Fruit fly (Drosophila melanogaster): ENCODE results near the gene Qtzl.

The Qtzl gene

dm6 chr2L:12010877-12011666, 15.5 kb downstream of the Qtzl start (continued):
- peak; percentile 1 for TF ChIP-seq MESR4 (GFP tag; optimal IDR thresholded peaks at IDR 0.05)
- TF ChIP-seq CG8924 (tag; optimal IDR thresholded peaks at IDR 0.05): peak; percentile 93
- peak; percentile 91 for TF ChIP-seq phol (tag; optimal IDR thresholded peaks at IDR 0.05)
- TF ChIP-seq sim (GFP tag; IDR thresholded peaks at IDR 0.05): no peak
- no peak for TF ChIP-seq CG17361 (GFP tag; IDR thresholded peaks at IDR 0.05)
- peak; percentile 83 for TF ChIP-seq CG6683 (GFP tag; optimal IDR thresholded peaks at IDR 0.05)
- TF ChIP-seq Deaf1 (tag; optimal IDR thresholded peaks at IDR 0.05): peak; percentile 61
- no peak for TF ChIP-seq sisA (GFP tag; IDR thresholded peaks at IDR 0.05)
- peak; percentile 84 for TF ChIP-seq twi (tag; optimal IDR thresholded peaks at IDR 0.05)
- no peak for TF ChIP-seq CG3847 (GFP tag; IDR thresholded peaks at IDR 0.05)
- peak; percentile 89 for TF ChIP-seq HmgZ (tag; optimal IDR thresholded peaks at IDR 0.05)
- no peak for TF ChIP-seq ase (GFP tag; IDR thresholded peaks at IDR 0.05)
- peak; percentile 86 for TF ChIP-seq Hsf (GFP tag; optimal IDR thresholded peaks at IDR 0.05)
- TF ChIP-seq CG3995 (GFP tag; optimal IDR thresholded peaks at IDR 0.05): peak; percentile 73
- no peak for TF ChIP-seq br (optimal IDR thresholded peaks at IDR 0.05)
- peak; percentile 93 for TF ChIP-seq CG2120 (GFP tag; optimal IDR thresholded peaks at IDR 0.05)
- TF ChIP-seq kah (GFP tag; optimal IDR thresholded peaks at IDR 0.05): peak; percentile 30
- no peak for TF ChIP-seq sr (GFP tag; IDR thresholded peaks at IDR 0.05)
- TF ChIP-seq NfI (GFP tag; optimal IDR thresholded peaks at IDR 0.05): peak; percentile 95
- TF ChIP-seq Atf6 (GFP tag; IDR thresholded peaks at IDR 0.05): no peak
- no peak for TF ChIP-seq Dll (GFP tag; IDR thresholded peaks at IDR 0.05; ENCODE audit: partially characterized antibody)
- TF ChIP-seq CG18764 (GFP tag; optimal IDR thresholded peaks at IDR 0.05): peak; percentile 80
- peak; percentile 92 for TF ChIP-seq CG8478 (optimal IDR thresholded peaks at IDR 0.05)
- TF ChIP-seq Oli (tag; optimal IDR thresholded peaks at IDR 0.05): peak; percentile 95
- no peak for TF ChIP-seq CG14050 (GFP tag; IDR thresholded peaks at IDR 0.05)
- TF ChIP-seq CG30403 (GFP tag; optimal IDR thresholded peaks at IDR 0.05): peak; percentile 94
- TF ChIP-seq Sox102F (GFP tag; optimal IDR thresholded peaks at IDR 0.05): peak; percentile 86
- no peak for TF ChIP-seq eyg (GFP tag; optimal IDR thresholded peaks at IDR 0.05)
- TF ChIP-seq gce (GFP tag; IDR thresholded peaks at IDR 0.05): no peak
- TF ChIP-seq CG10565 (GFP tag; optimal IDR thresholded peaks at IDR 0.05): no peak
- TF ChIP-seq CG3163 (GFP tag; optimal IDR thresholded peaks at IDR 0.05): no peak
- peak; percentile 93 for TF ChIP-seq CG2712 (tag; optimal IDR thresholded peaks at IDR 0.05)
- TF ChIP-seq ewg (GFP tag; optimal IDR thresholded peaks at IDR 0.05): peak; percentile 80
- TF ChIP-seq CG18011 (GFP tag; optimal IDR thresholded peaks at IDR 0.05): peak; percentile 55
- TF ChIP-seq cato (GFP tag; optimal IDR thresholded peaks at IDR 0.05; ENCODE audit: borderline replicate concordance): peak; percentile 70
- TF ChIP-seq CG31365 (tag; optimal IDR thresholded peaks at IDR 0.05): peak; percentile 67
- no peak for TF ChIP-seq CG6791 (GFP tag; IDR thresholded peaks at IDR 0.05; ENCODE audit: partially characterized antibody)
- TF ChIP-seq CG11560 (tag; IDR thresholded peaks at IDR 0.05): no peak
- TF ChIP-seq CG3065 (GFP tag; optimal IDR thresholded peaks at IDR 0.05): peak; percentile 66
- TF ChIP-seq CG11093 (GFP tag; IDR thresholded peaks at IDR 0.05): peak; percentile 90
- peak; percentile 77 for TF ChIP-seq Bteb2 (GFP tag; optimal IDR thresholded peaks at IDR 0.05)
- TF ChIP-seq CG7372 (GFP tag; IDR thresholded peaks at IDR 0.05): no peak
- TF ChIP-seq gt (GFP tag; IDR thresholded peaks at IDR 0.05): no peak
- TF ChIP-seq CG30431 (GFP tag; optimal IDR thresholded peaks at IDR 0.05): peak; percentile 88
- peak; percentile 76 to 78 for TF ChIP-seq chif (GFP tag; optimal IDR thresholded peaks at IDR 0.05)
- TF ChIP-seq CG10147 (GFP tag; optimal IDR thresholded peaks at IDR 0.05): peak; percentile 94
- TF ChIP-seq Rx (GFP tag; IDR thresholded peaks at IDR 0.05): no peak
- TF ChIP-seq CG4617 (GFP tag; optimal IDR thresholded peaks at IDR 0.05; ENCODE audit: borderline replicate concordance): peak; percentile 82
- TF ChIP-seq crol (GFP tag; IDR thresholded peaks at IDR 0.05): no peak
- TF ChIP-seq CG2116 (GFP tag; optimal IDR thresholded peaks at IDR 0.05): peak; percentile 51
- TF ChIP-seq CG17186 (GFP tag; optimal IDR thresholded peaks at IDR 0.05): peak; percentile 32

Measured in whole organism, embryonic.